Fruit fly (Drosophila melanogaster) whole organism, embryonic: ENCODE measurements around the gene Cep290.

Experiments
- Awh ChIP-seq: fragments of 200-800 bp; sonication (Bioruptor generic); IDR thresholded peaks from 2 replicates; pipeline ENCODE4, ENCODE4 v1.3.6; 2022; ENCODE audit warnings: missing biosample characterization, missing genetic modification characterization
- BEAF-32 ChIP-seq: fragments of 200-800 bp; sonication (Bioruptor generic); optimal IDR thresholded peaks from 3 replicates; lab custom pipeline; 2017; ENCODE audit warnings: missing biosample characterization, missing genetic modification characterization, mild to moderate bottlenecking, moderate library complexity, missing genetic modification reagents
- CG10147 ChIP-seq: fragments of 200-800 bp; sonication (Bioruptor generic); optimal IDR thresholded peaks from 2 replicates; lab custom pipeline; 2019; ENCODE audit warnings: missing biosample characterization, mild to moderate bottlenecking, missing genetic modification characterization, moderate library complexity
- CG10274 ChIP-seq: fragments of 200-800 bp; sonication (Bioruptor generic); optimal IDR thresholded peaks from 3 replicates; lab custom pipeline; 2017; ENCODE audit warnings: missing biosample characterization, mild to moderate bottlenecking, missing genetic modification characterization
- CG10366 ChIP-seq: fragments of 200-800 bp; sonication (Bioruptor generic); IDR thresholded peaks from 2 replicates; pipeline ENCODE4 v1.3.6; 2022; ENCODE audit warnings: missing biosample characterization, missing genetic modification characterization
- CG10462 ChIP-seq: fragments of 200-800 bp; sonication (Bioruptor generic); optimal IDR thresholded peaks from 2 replicates; lab custom pipeline; 2016; ENCODE audit warnings: missing biosample characterization, missing genetic modification characterization
- CG12744 ChIP-seq: fragments of 200-800 bp; sonication (Bioruptor generic); optimal IDR thresholded peaks from 2 replicates; lab custom pipeline; 2016; ENCODE audit warnings: missing biosample characterization, missing genetic modification characterization
- CG12942 ChIP-seq: fragments of 200-800 bp; sonication (Bioruptor generic); optimal IDR thresholded peaks from 3 replicates; lab custom pipeline; 2016; ENCODE audit warnings: missing biosample characterization, missing genetic modification characterization
- CG14014 ChIP-seq: fragments of 200-800 bp; sonication (Bioruptor generic); IDR thresholded peaks from 2 replicates; pipeline ENCODE4 v1.3.6; 2022; ENCODE audit warnings: missing biosample characterization, missing genetic modification characterization
- CG14860 ChIP-seq: fragments of 200-800 bp; sonication (Bioruptor generic); IDR thresholded peaks from 3 replicates; pipeline ENCODE4 v1.3.6; 2022; ENCODE audit warnings: missing biosample characterization, missing genetic modification characterization; ENCODE audit not compliant: partially characterized antibody
- CG15269 ChIP-seq: fragments of 200-800 bp; sonication (Bioruptor generic); optimal IDR thresholded peaks from 2 replicates; lab custom pipeline; 2018; ENCODE audit warnings: missing biosample characterization, mild to moderate bottlenecking, missing genetic modification characterization, moderate library complexity
- CG17361 ChIP-seq: fragments of 200-800 bp; sonication (Bioruptor generic); IDR thresholded peaks from 3 replicates; pipeline ENCODE4 v1.3.6; 2022; ENCODE audit warnings: missing biosample characterization, missing genetic modification characterization
- CG2712 ChIP-seq: fragments of 200-800 bp; optimal IDR thresholded peaks from 3 replicates; lab custom pipeline; 2019; ENCODE audit warnings: missing biosample characterization, mild to moderate bottlenecking, missing genetic modification characterization, moderate library complexity
- CG2889 ChIP-seq: fragments of 200-800 bp; sonication (Bioruptor generic); IDR thresholded peaks from 3 replicates; pipeline ENCODE4 v1.3.6; 2022; ENCODE audit warnings: missing biosample characterization, missing genetic modification characterization
- CG31224 ChIP-seq: fragments of 200-800 bp; sonication (Bioruptor generic); IDR thresholded peaks from 2 replicates; pipeline ENCODE4 v1.3.6; 2022; ENCODE audit warnings: missing biosample characterization, missing genetic modification characterization
- CG31441 ChIP-seq: fragments of 200-800 bp; sonication (Bioruptor generic); IDR thresholded peaks from 2 replicates; pipeline ENCODE4 v1.3.6; 2022; ENCODE audit warnings: missing biosample characterization, missing genetic modification characterization
- CG32532 ChIP-seq: fragments of 200-800 bp; sonication (Bioruptor generic); IDR thresholded peaks from 2 replicates; pipeline ENCODE4 v1.3.6; 2022; ENCODE audit warnings: missing biosample characterization, missing genetic modification characterization
- CG7745 ChIP-seq: fragments of 200-800 bp; sonication (Bioruptor generic); optimal IDR thresholded peaks from 2 replicates; lab custom pipeline; 2018; ENCODE audit warnings: missing biosample characterization, mild to moderate bottlenecking, missing genetic modification characterization, moderate library complexity
- CG7786 ChIP-seq: fragments of 200-800 bp; sonication (Bioruptor generic); optimal IDR thresholded peaks from 2 replicates; lab custom pipeline; 2016; ENCODE audit warnings: missing biosample characterization, missing genetic modification characterization
- CG8089 ChIP-seq: fragments of 200-800 bp; sonication (Bioruptor generic); optimal IDR thresholded peaks from 3 replicates; lab custom pipeline; 2016; ENCODE audit warnings: missing biosample characterization, missing genetic modification characterization
- CG9797 ChIP-seq: fragments of 200-800 bp; sonication (Bioruptor generic); optimal IDR thresholded peaks from 3 replicates; lab custom pipeline; 2018; ENCODE audit warnings: missing biosample characterization, mild to moderate bottlenecking, missing genetic modification characterization
- Dad ChIP-seq: fragments of 200-800 bp; sonication (Bioruptor generic); optimal IDR thresholded peaks from 3 replicates; lab custom pipeline; 2016; ENCODE audit warnings: missing biosample characterization, missing genetic modification characterization
- Dp ChIP-seq: fragments of 200-800 bp; sonication (Bioruptor generic); optimal IDR thresholded peaks from 2 replicates; lab custom pipeline; 2018; ENCODE audit warnings: missing biosample characterization, mild to moderate bottlenecking, missing genetic modification characterization, moderate library complexity
- HmgZ ChIP-seq: fragments of 200-800 bp; sonication (Bioruptor generic); optimal IDR thresholded peaks from 2 replicates; lab custom pipeline; 2018; ENCODE audit warnings: missing biosample characterization, mild to moderate bottlenecking, missing genetic modification characterization
- Hr51 ChIP-seq, 2 experiments: fragments of 200-800 bp; sonication (Bioruptor generic); optimal IDR thresholded peaks; 2 replicates in 1 of 2; 3 replicates in 1 of 2; lab custom pipeline; 2016 to 2018; ENCODE audit warnings: missing biosample characterization in 2 of 2, missing genetic modification characterization in 2 of 2, mild to moderate bottlenecking in 1 of 2, moderate library complexity in 1 of 2
- Lhr ChIP-seq: fragments of 200-800 bp; sonication (Bioruptor generic); optimal IDR thresholded peaks from 3 replicates; lab custom pipeline; 2017; ENCODE audit warnings: mild to moderate bottlenecking, missing biosample characterization, missing genetic modification reagents, missing genetic modification characterization
- Mrtf ChIP-seq: fragments of 200-800 bp; sonication (Bioruptor generic); IDR thresholded peaks from 3 replicates; pipeline ENCODE4 v1.3.6; 2022; ENCODE audit warnings: missing biosample characterization, missing genetic modification characterization
- Nf-YB ChIP-seq: fragments of 200-800 bp; sonication (Bioruptor generic); optimal IDR thresholded peaks from 3 replicates; lab custom pipeline; 2019; ENCODE audit warnings: missing biosample characterization, mild to moderate bottlenecking, missing genetic modification characterization, moderate library complexity
- Ravus ChIP-seq: fragments of 200-800 bp; sonication (Bioruptor generic); IDR thresholded peaks from 2 replicates; pipeline ENCODE4 v1.3.6; 2022; ENCODE audit warnings: missing biosample characterization, missing genetic modification characterization
- Rfx ChIP-seq: fragments of 200-800 bp; sonication (Bioruptor generic); IDR thresholded peaks from 2 replicates; pipeline ENCODE4 v1.3.6; 2022; ENCODE audit warnings: missing biosample characterization, missing genetic modification characterization
- Sox102F ChIP-seq: fragments of 200-800 bp; sonication (Bioruptor generic); optimal IDR thresholded peaks from 2 replicates; lab custom pipeline; 2018; ENCODE audit warnings: missing biosample characterization, mild to moderate bottlenecking, missing genetic modification characterization, moderate library complexity
- TFAM ChIP-seq: fragments of 200-800 bp; sonication (Bioruptor generic); optimal IDR thresholded peaks from 2 replicates; lab custom pipeline; 2017; ENCODE audit warnings: missing biosample characterization, missing genetic modification characterization, inconsistent platforms
- ase ChIP-seq: fragments of 200-800 bp; sonication (Bioruptor generic); IDR thresholded peaks from 3 replicates; pipeline ENCODE4 v1.3.6; 2022; ENCODE audit warnings: missing biosample characterization, missing genetic modification characterization
- br ChIP-seq: fragments of >200 bp; optimal IDR thresholded peaks from 2 replicates; lab custom pipeline; 2017
- cas ChIP-seq: fragments of 200-800 bp; sonication (Bioruptor generic); IDR thresholded peaks from 2 replicates; pipeline ENCODE4 v1.3.6; 2022; ENCODE audit warnings: missing biosample characterization, missing genetic modification characterization
- chm ChIP-seq: fragments of 200-800 bp; sonication (Bioruptor generic); IDR thresholded peaks from 2 replicates; pipeline ENCODE4 v1.3.6; 2022; ENCODE audit warnings: missing biosample characterization, missing genetic modification characterization
- danr ChIP-seq: fragments of 200-800 bp; sonication (Bioruptor generic); IDR thresholded peaks from 2 replicates; pipeline ENCODE4 v1.3.6; 2022; ENCODE audit warnings: missing biosample characterization, missing genetic modification characterization
- dati ChIP-seq: fragments of 200-800 bp; sonication (Bioruptor generic); IDR thresholded peaks from 2 replicates; pipeline ENCODE4 v1.3.6; 2022; ENCODE audit warnings: missing biosample characterization, missing genetic modification characterization
- eyg ChIP-seq: fragments of 200-800 bp; sonication (Bioruptor generic); optimal IDR thresholded peaks from 3 replicates; lab custom pipeline; 2016; ENCODE audit warnings: missing biosample characterization, missing genetic modification characterization
- fd96Cb ChIP-seq: fragments of 200-800 bp; sonication (Bioruptor generic); optimal IDR thresholded peaks from 2 replicates; lab custom pipeline; 2018; ENCODE audit warnings: missing biosample characterization, mild to moderate bottlenecking, missing genetic modification characterization, moderate library complexity
- gsb-n ChIP-seq: fragments of 200-800 bp; sonication (Bioruptor generic); optimal IDR thresholded peaks from 3 replicates; lab custom pipeline; 2018; ENCODE audit warnings: missing biosample characterization, mild to moderate bottlenecking, missing genetic modification characterization
- jigr1 ChIP-seq: fragments of 200-800 bp; sonication (Bioruptor generic); IDR thresholded peaks from 3 replicates; pipeline ENCODE4 v1.3.6; 2022; ENCODE audit warnings: missing biosample characterization, missing genetic modification characterization
- knrl ChIP-seq: fragments of 200-800 bp; sonication (Bioruptor generic); IDR thresholded peaks from 3 replicates; pipeline ENCODE4 v1.3.6; 2022; ENCODE audit warnings: missing biosample characterization, missing genetic modification characterization; ENCODE audit not compliant: partially characterized antibody
- lbe ChIP-seq: fragments of 200-800 bp; sonication (Bioruptor generic); optimal IDR thresholded peaks from 2 replicates; lab custom pipeline; 2016; ENCODE audit warnings: missing biosample characterization, mild to moderate bottlenecking, missing genetic modification characterization
- p53 ChIP-seq: fragments of 200-800 bp; sonication (Bioruptor generic); optimal IDR thresholded peaks from 2 replicates; lab custom pipeline; 2016; ENCODE audit warnings: missing biosample characterization, missing genetic modification characterization
- pho ChIP-seq: fragments of 200-800 bp; sonication (Bioruptor generic); optimal IDR thresholded peaks from 2 replicates; lab custom pipeline; 2016; ENCODE audit warnings: missing biosample characterization, missing genetic modification characterization
- phol ChIP-seq: fragments of 200-800 bp; sonication (Bioruptor generic); optimal IDR thresholded peaks from 3 replicates; lab custom pipeline; 2018; ENCODE audit warnings: missing biosample characterization, mild to moderate bottlenecking, missing genetic modification characterization, moderate library complexity
- sc ChIP-seq, 3 experiments: fragments of >200 bp in 2 of 3; fragments of 200-800 bp in 1 of 3; sonication (Bioruptor generic) in 1 of 3; optimal IDR thresholded peaks; 2 replicates in 2 of 3; 3 replicates in 1 of 3; lab custom pipeline; 2017; ENCODE audit warnings: mild to moderate bottlenecking in 1 of 3, missing biosample characterization in 1 of 3, missing genetic modification characterization in 1 of 3, missing genetic modification reagents in 1 of 3
- sob ChIP-seq: fragments of 200-800 bp; sonication (Bioruptor generic); IDR thresholded peaks from 2 replicates; pipeline ENCODE4 v1.3.6; 2022; ENCODE audit warnings: missing biosample characterization, missing genetic modification characterization
- sqz ChIP-seq: fragments of 200-800 bp; sonication (Bioruptor generic); optimal IDR thresholded peaks from 3 replicates; lab custom pipeline; 2018; ENCODE audit warnings: missing biosample characterization, mild to moderate bottlenecking, missing genetic modification characterization
- usp ChIP-seq: fragments of >200 bp; optimal IDR thresholded peaks from 2 replicates; lab custom pipeline; 2017; ENCODE audit warnings: missing biosample characterization, missing genetic modification characterization

Gene Cep290

DNA sequence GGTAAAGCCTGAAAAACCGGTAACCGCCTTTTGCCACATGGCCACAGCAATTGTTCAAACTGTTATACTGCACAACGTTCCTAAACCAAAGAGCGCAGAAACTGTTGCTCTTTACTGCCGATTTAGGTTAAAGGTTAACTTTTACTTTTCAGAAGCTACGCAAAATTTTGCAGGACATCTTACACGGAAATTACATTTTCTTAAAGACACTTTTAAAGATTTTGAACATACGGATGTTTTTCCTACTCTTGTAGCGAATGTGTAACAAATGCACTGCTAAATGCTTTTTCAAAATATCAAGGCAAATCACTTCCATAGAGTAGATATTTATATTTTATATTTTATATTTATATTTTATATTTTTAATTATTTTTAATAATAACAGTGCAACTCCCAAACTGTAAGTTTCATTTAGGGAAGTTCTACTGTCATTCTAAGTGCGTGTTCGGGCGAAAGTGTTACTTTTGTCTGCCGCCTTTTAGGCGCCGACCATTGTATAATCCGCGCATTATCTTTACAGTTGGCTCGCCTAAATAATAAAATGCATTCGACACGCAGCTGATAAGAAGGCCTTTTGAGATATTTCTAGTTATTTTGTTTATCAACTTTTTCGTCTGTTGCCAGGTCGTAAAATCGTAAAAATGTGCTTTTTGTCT is 38.6 kb downstream of the Cep290 start (continued):
- no peak for TF ChIP-seq jigr1 (GFP tag; lab: Robert Waterston, UW)
- TF ChIP-seq CG10366 (GFP tag; lab: Robert Waterston, UW): no peak
- 0 out of 2 replicates have a peak, but pooled peaks have one; percentile 8 for TF ChIP-seq CG32532
- TF ChIP-seq knrl (GFP tag; lab: Robert Waterston, UW): no peak
- no peak for TF ChIP-seq gsb-n (tag; lab: Kevin White, UChicago)
- peak; percentile 52 for TF ChIP-seq phol (tag; lab: Kevin White, UChicago)
- TF ChIP-seq CG8089 (GFP tag; lab: Kevin White, UChicago): no peak
- TF ChIP-seq Awh (GFP tag; lab: Robert Waterston, UW): no peak
- TF ChIP-seq CG10274 (GFP tag; lab: Kevin White, UChicago): no peak
- no peak for TF ChIP-seq eyg (GFP tag; lab: Kevin White, UChicago)
- TF ChIP-seq CG7786 (GFP tag; lab: Kevin White, UChicago): no peak
- TF ChIP-seq br: no peak
- TF ChIP-seq Lhr (GFP tag; lab: Kevin White, UChicago): no peak
- TF ChIP-seq chm: no peak
- no peak for TF ChIP-seq Mrtf
- no peak for TF ChIP-seq Ravus (GFP tag; lab: Robert Waterston, UW)
- TF ChIP-seq lbe (GFP tag; lab: Kevin White, UChicago): no peak
- peak; percentile 57 for TF ChIP-seq CG2712 (tag; lab: Kevin White, UChicago)
- no peak for TF ChIP-seq TFAM (GFP tag; lab: Kevin White, UChicago)
- TF ChIP-seq CG2889 (GFP tag; lab: Robert Waterston, UW): no peak
- no peak for TF ChIP-seq CG10462 (GFP tag; lab: Kevin White, UChicago)
- no peak for TF ChIP-seq CG15269
- TF ChIP-seq Nf-YB: no peak
- no peak for TF ChIP-seq CG12942 (GFP tag; lab: Kevin White, UChicago)
- no peak for TF ChIP-seq usp (GFP tag; lab: Kevin White, UChicago)
- TF ChIP-seq Rfx (GFP tag; lab: Robert Waterston, UW): peak; percentile 33
- no peak for TF ChIP-seq sqz (GFP tag; lab: Kevin White, UChicago)
- no peak for TF ChIP-seq CG14014 (GFP tag; lab: Robert Waterston, UW)
- no peak for TF ChIP-seq Dad
- no peak for TF ChIP-seq dati (GFP tag; lab: Robert Waterston, UW)
- TF ChIP-seq CG31224: no peak
- TF ChIP-seq Sox102F (GFP tag; lab: Kevin White, UChicago): no peak
- TF ChIP-seq sob: 0 out of 2 replicates have a peak, but pooled peaks have one; percentile 7
- TF ChIP-seq sc (optimal IDR thresholded peaks at IDR 0.05; lab: Kevin White, UChicago): no peak
- TF ChIP-seq sc (GFP tag; optimal IDR thresholded peaks at IDR 0.05; lab: Kevin White, UChicago): no peak
- peak; percentile 43; the same call in 1 of the 3 replicates for TF ChIP-seq CG17361
- TF ChIP-seq CG12744 (GFP tag; lab: Kevin White, UChicago): no peak
- TF ChIP-seq CG9797: no peak
- no peak for TF ChIP-seq CG10147
- no peak for TF ChIP-seq HmgZ
- peak; percentile 58; the same call in 1 of the 2 replicates for TF ChIP-seq CG31441 (GFP tag; lab: Robert Waterston, UW)
- TF ChIP-seq CG7745 (tag; lab: Kevin White, UChicago): no peak
- no peak for TF ChIP-seq CG14860 (GFP tag; lab: Robert Waterston, UW)
- no peak for TF ChIP-seq cas (GFP tag; lab: Robert Waterston, UW)
- TF ChIP-seq p53 (GFP tag; lab: Kevin White, UChicago): no peak
- TF ChIP-seq Hr51 (GFP tag; optimal IDR thresholded peaks at IDR 0.05; lab: Kevin White, UChicago): no peak
- no peak for TF ChIP-seq BEAF-32 (GFP tag; lab: Kevin White, UChicago)
- TF ChIP-seq ase (GFP tag; lab: Robert Waterston, UW): no peak
- TF ChIP-seq fd96Cb (tag; lab: Kevin White, UChicago): peak; percentile 26
- TF ChIP-seq pho (GFP tag; lab: Kevin White, UChicago): no peak
- no peak for TF ChIP-seq danr (GFP tag; lab: Robert Waterston, UW)
- TF ChIP-seq Dp (GFP tag; lab: Kevin White, UChicago): no peak
